Fruit fly (Drosophila melanogaster): Measurements from ENCODE around the gene CG6230.

The CG6230 gene

dm6 chr2L:11075114-11075513, 45.0 kb downstream of the CG6230 start, which contains the start of gene CG43725:
TSS of gene CG43725 (plus strand) at chr2L:11075513.
- no peak for TF ChIP-seq CG6808 (GFP tag; optimal IDR thresholded peaks at IDR 0.05)
- TF ChIP-seq CG6792 (GFP tag; optimal IDR thresholded peaks at IDR 0.05), result no peak
- no peak for TF ChIP-seq CG32006 (GFP tag; optimal IDR thresholded peaks at IDR 0.05)
- TF ChIP-seq CG8319 (GFP tag; optimal IDR thresholded peaks at IDR 0.05), result no peak
- no peak for TF ChIP-seq eg (GFP tag; IDR thresholded peaks at IDR 0.05)
- no peak for TF ChIP-seq CG11294 (GFP tag; IDR thresholded peaks at IDR 0.05)
- no peak for TF ChIP-seq CG3919 (GFP tag; optimal IDR thresholded peaks at IDR 0.05)

- TF ChIP-seq cyc (GFP tag; optimal IDR thresholded peaks at IDR 0.05) (no peak), lz (GFP tag; optimal IDR thresholded peaks at IDR 0.05) (no peak), CG7368 (GFP tag; optimal IDR thresholded peaks at IDR 0.05) (no peak), svp (GFP tag) (peak; percentile 36), Ets21C (GFP tag; optimal IDR thresholded peaks at IDR 0.05) (no peak), esn (GFP tag; optimal IDR thresholded peaks at IDR 0.05) (peak; percentile 23), OdsH (GFP tag; optimal IDR thresholded peaks at IDR 0.05) (peak; percentile 42), Lpt (GFP tag; optimal IDR thresholded peaks at IDR 0.05) (peak; percentile 2), Gug (GFP tag; IDR thresholded peaks at IDR 0.05) (no peak), Hr4 (GFP tag; optimal IDR thresholded peaks at IDR 0.05) (peak; percentile 49), CG8632 (GFP tag; optimal IDR thresholded peaks at IDR 0.05) (peak; percentile 10), CG6808 (GFP tag; optimal IDR thresholded peaks at IDR 0.05) (no peak), achi (GFP tag; optimal IDR thresholded peaks at IDR 0.05) (peak; percentile 45), CG11294 (GFP tag; IDR thresholded peaks at IDR 0.05) (no peak), CG9139 (GFP tag; optimal IDR thresholded peaks at IDR 0.05) (no peak), Hr38 (GFP tag; optimal IDR thresholded peaks at IDR 0.05) (no peak), Sox15 (GFP tag; optimal IDR thresholded peaks at IDR 0.05) (no peak), CG31627 (GFP tag; optimal IDR thresholded peaks at IDR 0.05) (peak; percentile 16), vri (GFP tag; optimal IDR thresholded peaks at IDR 0.05) (peak; percentile 3), Hr39 (GFP tag; optimal IDR thresholded peaks at IDR 0.05) (peak; percentile 2), Smox (GFP tag; optimal IDR thresholded peaks at IDR 0.05) (peak; percentile 20), CG6276 (GFP tag; optimal IDR thresholded peaks at IDR 0.05) (peak; percentile 29), fd59A (GFP tag; optimal IDR thresholded peaks at IDR 0.05) (peak; percentile 46), fkh (GFP tag; optimal IDR thresholded peaks at IDR 0.05) (no peak), Eip75B (GFP tag; optimal IDR thresholded peaks at IDR 0.05) (peak; percentile 34), CG8319 (GFP tag; optimal IDR thresholded peaks at IDR 0.05) (no peak), CG34406 (GFP tag; optimal IDR thresholded peaks at IDR 0.05) (peak; percentile 14), CG3919 (GFP tag; optimal IDR thresholded peaks at IDR 0.05) (peak; percentile 5), CG10631 (GFP tag; optimal IDR thresholded peaks at IDR 0.05) (peak; percentile 65), Ets96B (tag; optimal IDR thresholded peaks at IDR 0.05) (peak; percentile 48), CG1621 (tag; optimal IDR thresholded peaks at IDR 0.05) (peak; percentile 2), CG11762 (GFP tag; optimal IDR thresholded peaks at IDR 0.05; ENCODE audit: insufficient read depth) (no peak), CG4318 (GFP tag; optimal IDR thresholded peaks at IDR 0.05) (peak; percentile 61), CG32006 (GFP tag; optimal IDR thresholded peaks at IDR 0.05) (peak; percentile 82), spab (GFP tag; optimal IDR thresholded peaks at IDR 0.05) (peak; percentile 30), Eip78C (GFP tag) (peak; percentile 84), CG8119 (GFP tag; IDR thresholded peaks at IDR 0.05) (peak; percentile 73), net (GFP tag; optimal IDR thresholded peaks at IDR 0.05) (peak; percentile 32), Sox14 (GFP tag; optimal IDR thresholded peaks at IDR 0.05) (peak; percentile 43), CG6792 (GFP tag; optimal IDR thresholded peaks at IDR 0.05) (peak; percentile 27), Sox102F (GFP tag; optimal IDR thresholded peaks at IDR 0.05) (peak; percentile 2), pdm3 (GFP tag; optimal IDR thresholded peaks at IDR 0.05) (peak; percentile 52), salr (GFP tag; optimal IDR thresholded peaks at IDR 0.05) (peak in 1 of 2 experiments; percentile 56), fd85E (GFP tag; optimal IDR thresholded peaks at IDR 0.05) (no peak), CG15336 (GFP tag; IDR thresholded peaks at IDR 0.05) (peak; percentile 73), CG3032 (tag; optimal IDR thresholded peaks at IDR 0.05) (peak; percentile 22), Met (GFP tag; optimal IDR thresholded peaks at IDR 0.05) (no peak), CG10669 (GFP tag; optimal IDR thresholded peaks at IDR 0.05) (peak; percentile 5), acj6 (GFP tag; optimal IDR thresholded peaks at IDR 0.05) (peak; percentile 34)
Measured at dm6 chr2L:11073947-11074346, 46.2 kb downstream of the CG6230 start.

Measured in whole organism, prepupa.